Worm (Caenorhabditis elegans) whole organism, L4/young adult: ENCODE results near the gene T28F12.1.

ENCODE experiments used
- W03F9.2 ChIP-seq: fragments of 150-350 bp; optimal IDR thresholded peaks from 2 replicates; lab custom pipeline; 2014; ENCODE audit warnings: missing biosample characterization, missing genetic modification characterization
- dao-5 ChIP-seq: sonication (generic microtip); optimal IDR thresholded peaks from 2 replicates; lab custom pipeline; 2016; ENCODE audit warnings: missing genotype, missing genetic modification characterization, moderate library complexity, missing compliant biosample characterization
- him-1 ChIP-seq: sonication (generic microtip); optimal IDR thresholded peaks from 2 replicates; lab custom pipeline; 2016; ENCODE audit warnings: missing genotype, missing genetic modification reagents, missing genetic modification characterization, missing compliant biosample characterization

- TF ChIP-seq W03F9.2 (tag; lab: Kevin White, UChicago), result no peak
- no peak for TF ChIP-seq him-1 (tag; lab: Kevin White, UChicago)
- no peak for TF ChIP-seq dao-5 (tag; lab: Kevin White, UChicago)
Observed at ce11 chrV:4504445-4504844, 8.4 kb upstream of the T28F12.1 start.
